Worm (Caenorhabditis elegans): ENCODE results near the gene srw-107.

- TF ChIP-seq ceh-90 (tag; optimal IDR thresholded peaks at IDR 0.05) (no peak), swsn-7 (tag; optimal IDR thresholded peaks at IDR 0.05) (no peak), lir-3 (tag; optimal IDR thresholded peaks at IDR 0.05; ENCODE audit: poor library complexity) (no peak), fos-1 (tag; optimal IDR thresholded peaks at IDR 0.05) (no peak), egl-27 (tag; optimal IDR thresholded peaks at IDR 0.05) (no peak), nhr-11 (tag; optimal IDR thresholded peaks at IDR 0.05) (no peak), aly-2 (tag; optimal IDR thresholded peaks at IDR 0.05) (no peak), ceh-8 (GFP tag; optimal IDR thresholded peaks at IDR 0.05) (no peak), unc-86 (tag; optimal IDR thresholded peaks at IDR 0.05) (no peak), tlp-1 (tag; optimal IDR thresholded peaks at IDR 0.05) (no peak)
These were observed 20.1 kb upstream of the srw-107 start for ce11 chrV:541470-541869.

All from whole organism, L1 larva.